Worm (Caenorhabditis elegans) whole organism, mixed stage, embryonic: Measurements from ENCODE around the gene T12G3.11.
A peak's percentile ranks its signal among the peaks of the same experiment; 100 is the strongest.

Experiments used
- M03D4.4 ChIP-seq: sonication (generic microtip); optimal IDR thresholded peaks from 2 replicates; lab custom pipeline; 2017; ENCODE audit warnings: mild to moderate bottlenecking, missing genetic modification characterization, missing compliant biosample characterization
- bed-3 ChIP-seq: fragments of 200-800 bp; sonication (Bioruptor generic); optimal IDR thresholded peaks from 3 replicates; lab custom pipeline; 2018; ENCODE audit warnings: mild to moderate bottlenecking, missing genetic modification characterization, moderate library complexity, missing compliant biosample characterization
- ceh-39 ChIP-seq: fragments of 150-350 bp; optimal IDR thresholded peaks from 2 replicates; lab custom pipeline; 2014; ENCODE audit warnings: missing biosample characterization, missing genetic modification characterization
- ceh-43 ChIP-seq: fragments of 200-800 bp; sonication (Bioruptor generic); optimal IDR thresholded peaks from 2 replicates; lab custom pipeline; 2018; ENCODE audit warnings: mild to moderate bottlenecking, missing genetic modification characterization, moderate library complexity, missing compliant biosample characterization
- cnd-1 ChIP-seq: fragments of 200-800 bp; sonication (Bioruptor generic); optimal IDR thresholded peaks from 2 replicates; lab custom pipeline; 2018; ENCODE audit warnings: mild to moderate bottlenecking, missing genetic modification characterization, missing compliant biosample characterization
- drap-1 ChIP-seq: fragments of 200-800 bp; sonication (Bioruptor generic); optimal IDR thresholded peaks from 3 replicates; lab custom pipeline; 2018; ENCODE audit warnings: mild to moderate bottlenecking, missing genetic modification characterization, missing compliant biosample characterization
- elt-1 ChIP-seq: sonication (generic microtip); optimal IDR thresholded peaks from 2 replicates; lab custom pipeline; 2017; ENCODE audit warnings: missing genetic modification characterization, mild to moderate bottlenecking, missing compliant biosample characterization, antibody characterized with exemption, moderate library complexity, borderline replicate concordance; ENCODE audit not compliant: insufficient read depth
- elt-3 ChIP-seq: fragments of 150-350 bp; optimal IDR thresholded peaks from 2 replicates; lab custom pipeline; 2014; ENCODE audit warnings: missing biosample characterization, missing genetic modification characterization
- flh-1 ChIP-seq: fragments of 200-800 bp; sonication (Bioruptor generic); optimal IDR thresholded peaks from 2 replicates; lab custom pipeline; 2018; ENCODE audit warnings: mild to moderate bottlenecking, missing genetic modification characterization, moderate library complexity, missing compliant biosample characterization
- ham-2 ChIP-seq: fragments of 200-800 bp; sonication (Bioruptor generic); optimal IDR thresholded peaks from 2 replicates; lab custom pipeline; 2018; ENCODE audit warnings: mild to moderate bottlenecking, missing genetic modification characterization, missing compliant biosample characterization
- hlh-1 ChIP-seq: fragments of 150-350 bp; optimal IDR thresholded peaks from 2 replicates; lab custom pipeline; 2014; ENCODE audit warnings: missing biosample characterization, missing genetic modification reagents, missing genetic modification characterization
- lin-13 ChIP-seq: fragments of 150-350 bp; optimal IDR thresholded peaks from 2 replicates; lab custom pipeline; 2014; ENCODE audit warnings: missing biosample characterization, missing genetic modification characterization
- lin-32 ChIP-seq: fragments of 200-800 bp; sonication (Bioruptor generic); optimal IDR thresholded peaks from 2 replicates; lab custom pipeline; 2018; ENCODE audit warnings: mild to moderate bottlenecking, missing genetic modification characterization, missing compliant biosample characterization
- lsy-2 ChIP-seq: fragments of 150-350 bp; optimal IDR thresholded peaks from 2 replicates; lab custom pipeline; 2014; ENCODE audit warnings: missing biosample characterization, missing genetic modification characterization
- mab-5 ChIP-seq: fragments of 150-350 bp; optimal IDR thresholded peaks from 2 replicates; lab custom pipeline; 2014; ENCODE audit warnings: missing biosample characterization, missing genetic modification characterization
- mep-1 ChIP-seq: fragments of 150-350 bp; optimal IDR thresholded peaks from 2 replicates; lab custom pipeline; 2017; ENCODE audit warnings: missing biosample characterization, missing genetic modification reagents, missing genetic modification characterization, inconsistent platforms
- mls-2 ChIP-seq: sonication (generic microtip); optimal IDR thresholded peaks from 2 replicates; lab custom pipeline; 2016; ENCODE audit warnings: mild to moderate bottlenecking, missing genetic modification characterization, moderate library complexity, missing compliant biosample characterization
- nhr-12 ChIP-seq: fragments of 150-350 bp; optimal IDR thresholded peaks from 2 replicates; lab custom pipeline; 2014; ENCODE audit warnings: missing biosample characterization, missing genetic modification characterization
- nhr-2 ChIP-seq: fragments of 150-350 bp; optimal IDR thresholded peaks from 2 replicates; lab custom pipeline; 2014; ENCODE audit warnings: missing biosample characterization, missing genetic modification characterization
- nhr-237 ChIP-seq: fragments of 150-350 bp; optimal IDR thresholded peaks from 2 replicates; lab custom pipeline; 2014; ENCODE audit warnings: missing biosample characterization, missing genetic modification characterization
- sem-2 ChIP-seq: fragments of 200-800 bp; sonication (Bioruptor generic); optimal IDR thresholded peaks from 2 replicates; lab custom pipeline; 2018; ENCODE audit warnings: mild to moderate bottlenecking, missing genetic modification characterization, missing compliant biosample characterization
- snpc-4 ChIP-seq: fragments of 150-350 bp; optimal IDR thresholded peaks from 2 replicates; lab custom pipeline; 2014; ENCODE audit warnings: missing biosample characterization, missing genetic modification characterization
- sptf-1 ChIP-seq: sonication (generic microtip); optimal IDR thresholded peaks from 2 replicates; lab custom pipeline; 2017; ENCODE audit warnings: mild to moderate bottlenecking, missing genetic modification characterization, moderate library complexity, missing compliant biosample characterization
- tbx-8 ChIP-seq: fragments of 200-800 bp; sonication (Bioruptor generic); optimal IDR thresholded peaks from 2 replicates; lab custom pipeline; 2018; ENCODE audit warnings: mild to moderate bottlenecking, missing genetic modification characterization, moderate library complexity, missing compliant biosample characterization
- unc-120 ChIP-seq: sonication (generic microtip); optimal IDR thresholded peaks from 2 replicates; lab custom pipeline; 2017; ENCODE audit warnings: missing genetic modification characterization, missing compliant biosample characterization; ENCODE audit not compliant: poor library complexity, severe bottlenecking
- unc-62 ChIP-seq: fragments of 150-350 bp; optimal IDR thresholded peaks from 2 replicates; lab custom pipeline; 2014; ENCODE audit warnings: missing biosample characterization, missing genetic modification reagents, missing genetic modification characterization
- zip-8 ChIP-seq: fragments of 150-350 bp; optimal IDR thresholded peaks from 2 replicates; lab custom pipeline; 2014; ENCODE audit warnings: missing biosample characterization, missing genetic modification characterization
- ztf-11 ChIP-seq: fragments of 150-350 bp; optimal IDR thresholded peaks from 2 replicates; lab custom pipeline; 2014; ENCODE audit warnings: missing biosample characterization, missing genetic modification characterization

Gene T12G3.11

ce11 chrIV:12013120-12013519 lies 16.5 kb downstream of the T12G3.11 start, which contains the start of gene spe-17:
Gene spe-17 (plus strand): TSS chrIV:12013420.
- TF ChIP-seq unc-120 (tag; lab: Kevin White, UChicago) (no peak), ceh-39 (tag; lab: Kevin White, UChicago) (no peak), nhr-2 (tag; lab: Kevin White, UChicago) (no peak)

ce11 chrIV:12012439-12013003 lies 17.1 kb downstream of the T12G3.11 start:
- TF ChIP-seq flh-1 (GFP tag; lab: Kevin White, UChicago), result no peak
- TF ChIP-seq unc-62 (GFP tag; lab: Kevin White, UChicago), result peak; percentile 90
- TF ChIP-seq unc-120 (tag; lab: Kevin White, UChicago), result peak; percentile 89
- TF ChIP-seq nhr-12, result no peak
- TF ChIP-seq drap-1 (GFP tag; lab: Kevin White, UChicago), result peak; percentile 7

ce11 chrIV:12010859-12011258 lies 18.7 kb downstream of the T12G3.11 start, which contains the start of the genes ZK617.26 and unc-22:
Gene ZK617.26 (minus strand): TSS chrIV:12010959.
Gene unc-22 (minus strand): TSS chrIV:12011007.
- TF ChIP-seq snpc-4 (no peak), lin-32 (GFP tag; lab: Kevin White, UChicago) (no peak), ceh-43 (GFP tag; lab: Kevin White, UChicago) (no peak)

ce11 chrIV:12010377-12010776 lies 19.2 kb downstream of the T12G3.11 start:
- TF ChIP-seq M03D4.4 (peak; percentile 39), hlh-1 (tag; lab: Kevin White, UChicago) (peak; percentile 89), zip-8 (no peak), drap-1 (GFP tag; lab: Kevin White, UChicago) (peak; percentile 1), unc-120 (tag; lab: Kevin White, UChicago) (peak; percentile 96), lsy-2 (tag; lab: Kevin White, UChicago) (no peak), ceh-39 (tag; lab: Kevin White, UChicago) (no peak), unc-62 (GFP tag; lab: Kevin White, UChicago) (peak; percentile 65)

DNA sequence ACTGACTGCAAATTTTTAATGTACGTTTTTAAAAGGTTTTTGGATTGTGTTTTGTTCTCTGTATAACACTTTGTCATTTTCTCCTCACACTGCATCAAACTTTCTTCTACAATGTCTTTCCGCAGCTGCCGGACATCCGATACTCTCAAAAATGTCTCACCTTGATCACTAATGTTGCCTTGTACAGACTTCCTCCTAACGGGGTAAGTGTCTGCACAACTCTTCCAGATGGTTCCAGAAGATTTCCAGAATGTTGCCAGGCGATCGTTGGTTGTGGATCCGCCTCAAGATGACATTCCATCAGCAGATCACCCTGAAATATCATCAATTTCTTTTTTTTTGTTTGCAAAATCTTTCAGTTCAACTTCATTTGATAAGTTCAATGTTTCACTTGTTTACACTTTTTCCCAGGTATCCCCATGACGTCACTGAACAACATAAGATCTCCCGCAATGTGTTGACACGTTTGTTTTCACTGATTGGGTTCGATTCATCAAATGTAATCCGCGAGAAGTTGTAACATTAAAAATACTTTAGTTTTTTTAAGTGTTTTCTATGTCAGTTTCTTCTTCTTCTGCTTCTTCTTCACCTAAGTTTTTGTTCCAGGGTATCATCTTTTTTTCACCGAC lies 20.4 kb downstream of the T12G3.11 start:
- TF ChIP-seq drap-1 (GFP tag; lab: Kevin White, UChicago), result no peak
- TF ChIP-seq bed-3 (GFP tag; lab: Kevin White, UChicago), result no peak
- no peak for TF ChIP-seq flh-1 (GFP tag; lab: Kevin White, UChicago)
- TF ChIP-seq unc-62 (GFP tag; lab: Kevin White, UChicago), result no peak
- no peak for TF ChIP-seq mab-5 (tag; lab: Kevin White, UChicago)
- TF ChIP-seq elt-1 (tag; lab: Kevin White, UChicago), result no peak
- no peak for TF ChIP-seq cnd-1 (tag; lab: Kevin White, UChicago)
- TF ChIP-seq ceh-43 (GFP tag; lab: Kevin White, UChicago), result no peak
- TF ChIP-seq mls-2 (tag; lab: Kevin White, UChicago), result no peak
- no peak for TF ChIP-seq nhr-12
- TF ChIP-seq M03D4.4, result no peak
- no peak for TF ChIP-seq nhr-237 (tag; lab: Kevin White, UChicago)
- TF ChIP-seq hlh-1 (tag; lab: Kevin White, UChicago), result no peak
- no peak for TF ChIP-seq unc-120 (tag; lab: Kevin White, UChicago)
- no peak for TF ChIP-seq mep-1 (tag; lab: Kevin White, UChicago)
- no peak for TF ChIP-seq tbx-8 (GFP tag; lab: Kevin White, UChicago)
- no peak for TF ChIP-seq lin-13 (tag; lab: Kevin White, UChicago)
- no peak for TF ChIP-seq sem-2
- no peak for TF ChIP-seq lin-32 (GFP tag; lab: Kevin White, UChicago)

DNA sequence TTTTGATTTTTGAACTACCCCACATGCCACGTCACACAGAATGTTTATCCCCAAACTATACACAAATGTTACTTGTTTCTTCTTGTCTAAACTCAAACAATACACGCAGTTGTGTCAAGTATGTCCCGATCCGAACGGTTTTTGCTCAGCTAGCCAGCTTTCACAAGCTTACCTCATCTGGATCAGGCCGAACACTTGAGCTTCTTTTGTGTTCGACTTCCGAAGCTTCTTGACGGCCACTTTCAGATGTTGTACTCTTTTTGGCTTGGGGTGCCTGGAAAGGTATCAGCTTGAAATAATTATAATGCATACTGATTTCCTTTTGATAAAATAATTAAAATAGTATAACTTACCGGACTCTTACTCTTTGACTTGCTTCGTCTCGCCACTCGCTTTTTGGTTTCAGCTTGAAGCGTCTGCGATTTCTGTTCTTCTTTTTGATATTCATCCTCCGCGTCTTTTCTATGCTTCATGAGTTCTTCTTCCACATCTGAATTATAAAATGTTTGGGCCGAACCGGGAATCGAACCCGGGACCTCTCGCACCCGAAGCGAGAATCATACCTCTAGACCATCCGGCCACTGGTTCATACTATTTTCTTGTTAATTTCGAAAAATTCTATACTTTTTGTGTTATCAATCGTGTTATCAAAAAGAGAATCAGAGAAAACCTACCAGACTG lies 24.3 kb downstream of the T12G3.11 start:
- TF ChIP-seq elt-3, result no peak
- no peak for TF ChIP-seq mep-1 (tag; lab: Kevin White, UChicago)
- TF ChIP-seq tbx-8 (GFP tag; lab: Kevin White, UChicago), result no peak
- no peak for TF ChIP-seq elt-1 (tag; lab: Kevin White, UChicago)
- no peak for TF ChIP-seq ham-2
- no peak for TF ChIP-seq sptf-1 (tag; lab: Kevin White, UChicago)
- no peak for TF ChIP-seq ztf-11 (tag; lab: Kevin White, UChicago)
- TF ChIP-seq unc-62 (GFP tag; lab: Kevin White, UChicago), result no peak
